Fruit fly (Drosophila melanogaster) whole organism: ENCODE data around the gene lawc.

Experiments used
- CG8478 ChIP-seq: fragments of >200 bp; optimal IDR thresholded peaks from 2 replicates; lab custom pipeline; 2018; ENCODE audit warnings: inconsistent platforms
- Dll ChIP-seq: fragments of >200 bp; optimal IDR thresholded peaks from 2 replicates; lab custom pipeline; 2017
- EcR ChIP-seq, 2 experiments: fragments of >200 bp; optimal IDR thresholded peaks; 2 replicates each; lab custom pipeline; 2017; ENCODE audit warnings: missing biosample characterization in 2 of 2, missing genetic modification characterization in 2 of 2, missing genetic modification reagents in 2 of 2
- pan ChIP-seq: fragments of >200 bp; optimal IDR thresholded peaks from 2 replicates; lab custom pipeline; 2017
- psq ChIP-seq: fragments of >200 bp; optimal IDR thresholded peaks from 2 replicates; lab custom pipeline; 2017
- usp ChIP-seq: fragments of >200 bp; optimal IDR thresholded peaks from 2 replicates; lab custom pipeline; 2017; ENCODE audit warnings: missing biosample characterization, missing genetic modification characterization, mixed read lengths

Gene lawc

DNA sequence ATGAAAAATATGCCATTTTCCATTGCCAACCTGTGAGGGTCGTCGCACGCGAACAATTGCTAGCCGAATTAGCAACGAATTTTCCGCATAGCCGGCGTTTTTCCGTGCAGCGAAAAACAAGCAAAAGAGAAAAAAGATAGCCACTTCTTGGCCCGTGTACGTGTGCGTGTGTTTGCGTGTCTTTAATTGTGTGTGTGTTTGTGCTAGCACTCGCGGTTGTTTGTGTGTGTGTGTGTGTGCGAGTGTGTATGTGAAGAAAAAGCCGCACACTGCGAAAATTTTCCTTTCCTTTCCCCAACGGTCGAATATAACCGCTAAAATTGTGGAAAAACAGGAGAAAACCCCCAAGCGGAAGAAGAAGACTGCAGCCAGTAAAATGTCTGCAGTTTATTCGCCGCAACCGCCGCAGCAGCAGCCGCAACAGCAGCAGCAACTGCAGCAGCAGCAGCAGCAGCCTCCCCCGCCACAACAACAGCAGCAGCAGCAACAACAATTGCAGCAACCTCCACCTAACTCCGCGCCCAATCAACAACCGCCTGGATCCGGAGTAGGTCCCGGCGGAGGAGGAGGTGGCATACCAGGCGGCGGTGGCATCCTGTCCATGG is 12.3 kb downstream of the lawc start:
- TF ChIP-seq EcR (GFP tag; optimal IDR thresholded peaks at IDR 0.05; lab: Kevin White, UChicago): no peak
- no peak for TF ChIP-seq psq (lab: Kevin White, UChicago)
- no peak for TF ChIP-seq CG8478 (lab: Kevin White, UChicago)
- TF ChIP-seq Dll (lab: Kevin White, UChicago): no peak
- TF ChIP-seq pan (lab: Kevin White, UChicago): no peak

DNA sequence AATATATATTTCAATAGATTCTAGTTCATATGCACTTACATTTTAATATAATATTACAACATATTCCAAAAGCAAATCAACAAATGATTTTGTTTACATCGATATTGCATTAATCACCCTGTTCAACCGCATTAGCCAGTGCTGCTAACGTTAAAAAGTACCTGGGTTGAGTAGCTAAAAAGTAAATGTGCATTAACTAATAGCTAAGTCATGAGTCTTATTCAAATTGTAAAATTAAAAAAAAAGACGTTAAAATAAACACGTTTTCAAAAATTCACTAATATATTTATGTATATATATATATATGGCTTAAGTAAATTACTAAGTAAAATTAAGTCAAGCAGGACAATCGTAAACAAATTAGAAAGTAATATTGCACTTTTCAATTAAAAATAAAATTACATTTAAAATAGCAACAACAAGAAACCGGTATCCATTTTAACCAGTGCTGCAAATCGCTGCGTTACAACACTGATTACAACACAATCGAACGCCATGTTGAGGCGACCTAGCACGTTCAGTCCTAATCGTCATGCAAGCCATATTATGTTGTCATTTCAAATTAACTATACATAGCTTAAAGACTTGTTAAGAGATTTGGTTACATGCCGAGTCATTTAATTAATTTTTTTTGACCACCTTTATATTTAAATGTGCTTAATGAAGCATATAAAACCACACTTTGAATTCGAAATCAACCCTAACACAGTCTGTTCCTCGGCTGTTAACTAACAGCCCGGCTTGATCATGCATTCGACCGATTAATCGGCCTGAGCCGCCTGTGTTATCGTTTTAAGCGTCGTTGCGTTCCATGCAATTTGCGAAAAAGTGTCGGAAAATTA is 13.1 kb downstream of the lawc start, which contains the start of gene CG10555:
TSS of gene CG10555 (plus strand) at position 764 of the 842 bp plus-strand sequence.
- TF ChIP-seq CG8478 (lab: Kevin White, UChicago) (no peak), psq (lab: Kevin White, UChicago) (no peak), Dll (lab: Kevin White, UChicago) (no peak), usp (GFP tag; lab: Kevin White, UChicago) (no peak), pan (lab: Kevin White, UChicago) (no peak), EcR (GFP tag; optimal IDR thresholded peaks at IDR 0.05; lab: Kevin White, UChicago) (no peak)

DNA sequence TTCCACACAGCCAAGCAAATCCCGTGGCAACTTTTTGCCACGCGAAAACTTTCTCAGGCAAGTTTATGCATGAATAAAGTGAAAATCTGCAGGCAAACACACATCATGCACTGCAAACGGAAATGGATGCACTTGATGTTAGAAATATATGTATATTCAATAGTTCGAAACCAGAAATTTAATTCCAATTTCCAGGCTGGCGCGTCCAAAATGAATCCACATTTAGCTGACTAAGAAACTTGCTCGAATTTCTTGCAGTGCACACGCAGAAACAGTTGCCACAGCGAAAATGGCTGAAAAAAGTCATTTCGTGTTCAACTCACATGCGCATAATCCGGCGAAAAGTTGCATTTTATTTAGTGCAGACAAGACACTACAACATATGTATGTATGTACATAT is 14.8 kb downstream of the lawc start:
- TF ChIP-seq CG8478 (lab: Kevin White, UChicago): no peak
- TF ChIP-seq pan (lab: Kevin White, UChicago): no peak
- no peak for TF ChIP-seq usp (GFP tag; lab: Kevin White, UChicago)
- no peak for TF ChIP-seq Dll (lab: Kevin White, UChicago)
- no peak for TF ChIP-seq EcR (GFP tag; optimal IDR thresholded peaks at IDR 0.05; lab: Kevin White, UChicago)
- TF ChIP-seq psq (lab: Kevin White, UChicago): no peak

dm6 chrX:8385481-8385880 is 26.0 kb downstream of the lawc start, which contains the start of gene CG1387:
Gene CG1387 (plus strand): TSS chrX:8385781.
- TF ChIP-seq usp (GFP tag; lab: Kevin White, UChicago): no peak
- TF ChIP-seq Dll (lab: Kevin White, UChicago): no peak
- no peak for TF ChIP-seq pan (lab: Kevin White, UChicago)
- TF ChIP-seq CG8478 (lab: Kevin White, UChicago): no peak
- TF ChIP-seq psq (lab: Kevin White, UChicago): no peak
- no peak for TF ChIP-seq EcR (GFP tag; optimal IDR thresholded peaks at IDR 0.05; lab: Kevin White, UChicago)

- no peak for TF ChIP-seq psq (lab: Kevin White, UChicago)
- TF ChIP-seq usp (GFP tag; lab: Kevin White, UChicago): no peak
- no peak for TF ChIP-seq CG8478 (lab: Kevin White, UChicago)
- no peak for TF ChIP-seq EcR (GFP tag; optimal IDR thresholded peaks at IDR 0.05; lab: Kevin White, UChicago)
- no peak for TF ChIP-seq pan (lab: Kevin White, UChicago)
Measured at dm6 chrX:8371729-8372128, 39.7 kb downstream of the lawc start.

dm6 chrX:8367069-8367468 is 44.4 kb downstream of the lawc start, which contains the start of gene nAChRalpha3:
Gene nAChRalpha3 (minus strand): TSS chrX:8367169.
- TF ChIP-seq EcR (GFP tag; optimal IDR thresholded peaks at IDR 0.05; lab: Kevin White, UChicago): no peak
- no peak for TF ChIP-seq psq (lab: Kevin White, UChicago)
- TF ChIP-seq CG8478 (lab: Kevin White, UChicago): no peak
- TF ChIP-seq Dll (lab: Kevin White, UChicago): no peak
- no peak for TF ChIP-seq usp (GFP tag; lab: Kevin White, UChicago)
- no peak for TF ChIP-seq pan (lab: Kevin White, UChicago)

- TF ChIP-seq EcR (GFP tag; optimal IDR thresholded peaks at IDR 0.05; lab: Kevin White, UChicago): no peak
- TF ChIP-seq Dll (lab: Kevin White, UChicago): no peak
- no peak for TF ChIP-seq psq (lab: Kevin White, UChicago)
- TF ChIP-seq pan (lab: Kevin White, UChicago): no peak
- no peak for TF ChIP-seq CG8478 (lab: Kevin White, UChicago)
- no peak for TF ChIP-seq usp (GFP tag; lab: Kevin White, UChicago)
Measured at dm6 chrX:8366329-8366728, 45.1 kb downstream of the lawc start.
